Fruit fly (Drosophila melanogaster) whole organism, adult: Measurements from ENCODE around the gene CG13833.

Source experiments
- CG11617 ChIP-seq: fragments of 200-800 bp; sonication (Bioruptor generic); optimal IDR thresholded peaks from 2 replicates; lab custom pipeline; 2017; ENCODE audit warnings: mild to moderate bottlenecking, missing biosample characterization, missing genetic modification reagents, missing genetic modification characterization
- CG12768 ChIP-seq: fragments of 200-800 bp; sonication (Bioruptor generic); optimal IDR thresholded peaks from 2 replicates; lab custom pipeline; 2017; ENCODE audit warnings: missing biosample characterization, missing genetic modification characterization, mild to moderate bottlenecking, moderate library complexity, missing genetic modification reagents
- CG14711 ChIP-seq: fragments of 200-800 bp; sonication (Bioruptor generic); optimal IDR thresholded peaks from 2 replicates; lab custom pipeline; 2018; ENCODE audit warnings: missing biosample characterization, mild to moderate bottlenecking, missing genetic modification characterization, moderate library complexity
- CG1620 ChIP-seq: fragments of 200-800 bp; sonication (Bioruptor generic); optimal IDR thresholded peaks from 2 replicates; lab custom pipeline; 2016; ENCODE audit warnings: missing biosample characterization, missing genetic modification characterization
- CG33017 ChIP-seq: fragments of 200-800 bp; sonication (Bioruptor generic); optimal IDR thresholded peaks from 2 replicates; lab custom pipeline; 2018; ENCODE audit warnings: missing biosample characterization, mild to moderate bottlenecking, missing genetic modification characterization, moderate library complexity
- CG5204 ChIP-seq: fragments of 200-800 bp; sonication (Bioruptor generic); optimal IDR thresholded peaks from 2 replicates; lab custom pipeline; 2016; ENCODE audit warnings: missing biosample characterization, missing genetic modification characterization
- CG7045 ChIP-seq: fragments of 200-800 bp; sonication (Bioruptor generic); optimal IDR thresholded peaks from 2 replicates; lab custom pipeline; 2017; ENCODE audit warnings: missing biosample characterization, mild to moderate bottlenecking, missing genetic modification characterization
- CG7101 ChIP-seq: fragments of 200-800 bp; sonication (Bioruptor generic); optimal IDR thresholded peaks from 2 replicates; lab custom pipeline; 2018; ENCODE audit warnings: missing biosample characterization, mild to moderate bottlenecking, missing genetic modification characterization, moderate library complexity
- Clk ChIP-seq: fragments of 200-800 bp; sonication (Bioruptor generic); optimal IDR thresholded peaks from 2 replicates; lab custom pipeline; 2017; ENCODE audit warnings: missing biosample characterization, missing genetic modification characterization
- Crg-1 ChIP-seq: fragments of 200-800 bp; sonication (Bioruptor generic); optimal IDR thresholded peaks from 2 replicates; lab custom pipeline; 2016; ENCODE audit warnings: missing biosample characterization, missing genetic modification characterization
- Hr96 ChIP-seq: fragments of 200-800 bp; sonication (Bioruptor generic); optimal IDR thresholded peaks from 2 replicates; lab custom pipeline; 2016; ENCODE audit warnings: missing biosample characterization, missing genetic modification characterization
- Mnt ChIP-seq: fragments of 200-800 bp; sonication (Bioruptor generic); optimal IDR thresholded peaks from 2 replicates; lab custom pipeline; 2016; ENCODE audit warnings: missing biosample characterization, mild to moderate bottlenecking, missing genetic modification characterization
- bab1 ChIP-seq: fragments of 200-800 bp; sonication (Bioruptor generic); optimal IDR thresholded peaks from 3 replicates; lab custom pipeline; 2019; ENCODE audit warnings: missing biosample characterization, mild to moderate bottlenecking, missing genetic modification characterization, moderate library complexity
- cic ChIP-seq: fragments of 200-800 bp; sonication (Bioruptor generic); optimal IDR thresholded peaks from 2 replicates; lab custom pipeline; 2017; ENCODE audit warnings: missing biosample characterization, mild to moderate bottlenecking, missing genetic modification characterization, moderate library complexity
- cnc ChIP-seq, 2 experiments: fragments of >200 bp; optimal IDR thresholded peaks; 2 replicates each; lab custom pipeline; 2017
- kay ChIP-seq: fragments of 200-800 bp; sonication (Bioruptor generic); peaks from one replicate; lab custom pipeline; 2016; ENCODE audit warnings: missing biosample characterization, missing genetic modification characterization, borderline replicate concordance
- ovo ChIP-seq: fragments of 200-800 bp; sonication (Bioruptor generic); optimal IDR thresholded peaks from 2 replicates; lab custom pipeline; 2016; ENCODE audit warnings: missing biosample characterization, missing genetic modification characterization
- pad ChIP-seq: fragments of 200-800 bp; sonication (Bioruptor generic); optimal IDR thresholded peaks from 3 replicates; lab custom pipeline; 2017; ENCODE audit warnings: missing biosample characterization, missing genetic modification characterization, mild to moderate bottlenecking, moderate library complexity, missing genetic modification reagents
- tj ChIP-seq: fragments of 200-800 bp; sonication (Bioruptor generic); optimal IDR thresholded peaks from 3 replicates; lab custom pipeline; 2017; ENCODE audit warnings: missing biosample characterization, mild to moderate bottlenecking, missing genetic modification characterization, moderate library complexity
- toe ChIP-seq: fragments of 200-800 bp; sonication (Bioruptor generic); optimal IDR thresholded peaks from 2 replicates; lab custom pipeline; 2016; ENCODE audit warnings: missing biosample characterization, missing genetic modification characterization

Gene CG13833

dm6 chr3R:23013482-23013881 is 21.9 kb downstream of the CG13833 start:
- TF ChIP-seq CG11617 (GFP tag; lab: Kevin White, UChicago) (peak; percentile 39), CG12768 (GFP tag; lab: Kevin White, UChicago) (peak; percentile 10), CG5204 (peak; percentile 0), CG14711 (tag; lab: Kevin White, UChicago) (peak; percentile 18), Mnt (no peak), CG33017 (tag; lab: Kevin White, UChicago) (peak; percentile 67), CG7045 (GFP tag; lab: Kevin White, UChicago) (peak; percentile 35), bab1 (GFP tag; lab: Kevin White, UChicago) (no peak), cnc (optimal IDR thresholded peaks at IDR 0.05; lab: Kevin White, UChicago) (no peak), tj (GFP tag; lab: Kevin White, UChicago) (no peak), toe (no peak), Clk (GFP tag; lab: Kevin White, UChicago) (no peak), Crg-1 (GFP tag; lab: Kevin White, UChicago) (peak; percentile 17), pad (GFP tag; lab: Kevin White, UChicago) (no peak), kay (GFP tag; lab: Kevin White, UChicago) (peak; percentile 35), CG7101 (tag; lab: Kevin White, UChicago) (peak; percentile 53), Hr96 (GFP tag; lab: Kevin White, UChicago) (no peak), ovo (GFP tag; lab: Kevin White, UChicago) (peak; percentile 6), cic (peak; percentile 68), CG1620 (GFP tag; lab: Kevin White, UChicago) (no peak)

dm6 chr3R:23012017-23012416 is 23.3 kb downstream of the CG13833 start, which contains the start of gene CG6688:
CG6688 (plus strand) TSS chr3R:23012412.
- TF ChIP-seq bab1 (GFP tag; lab: Kevin White, UChicago), result no peak
- TF ChIP-seq CG12768 (GFP tag; lab: Kevin White, UChicago), result no peak
- no peak for TF ChIP-seq Hr96 (GFP tag; lab: Kevin White, UChicago)
- no peak for TF ChIP-seq kay (GFP tag; lab: Kevin White, UChicago)
- TF ChIP-seq CG11617 (GFP tag; lab: Kevin White, UChicago), result no peak
- TF ChIP-seq CG5204, result no peak
- no peak for TF ChIP-seq cic
- TF ChIP-seq CG14711 (tag; lab: Kevin White, UChicago), result no peak
- TF ChIP-seq CG1620 (GFP tag; lab: Kevin White, UChicago), result no peak
- no peak for TF ChIP-seq CG33017 (tag; lab: Kevin White, UChicago)

dm6 chr3R:23010406-23010805 is 25.0 kb downstream of the CG13833 start, which contains the start of gene CG34375:
CG34375 (minus strand) TSS chr3R:23010562.
- TF ChIP-seq toe (no peak), Hr96 (GFP tag; lab: Kevin White, UChicago) (no peak), Mnt (no peak), CG1620 (GFP tag; lab: Kevin White, UChicago) (no peak), CG33017 (tag; lab: Kevin White, UChicago) (no peak), bab1 (GFP tag; lab: Kevin White, UChicago) (no peak), CG12768 (GFP tag; lab: Kevin White, UChicago) (no peak)

- TF ChIP-seq pad (GFP tag; lab: Kevin White, UChicago), result no peak
- no peak for TF ChIP-seq CG33017 (tag; lab: Kevin White, UChicago)
- no peak for TF ChIP-seq Clk (GFP tag; lab: Kevin White, UChicago)
- TF ChIP-seq bab1 (GFP tag; lab: Kevin White, UChicago), result no peak
- TF ChIP-seq toe, result no peak
- TF ChIP-seq CG7045 (GFP tag; lab: Kevin White, UChicago), result no peak
These were observed 25.8 kb downstream of the CG13833 start for dm6 chr3R:23009480-23010115.

- no peak for TF ChIP-seq Hr96 (GFP tag; lab: Kevin White, UChicago)
- peak; percentile 60 for TF ChIP-seq bab1 (GFP tag; lab: Kevin White, UChicago)
These were observed 31.2 kb downstream of the CG13833 start for dm6 chr3R:23004161-23004560.

dm6 chr3R:22998623-22999179 is 36.7 kb downstream of the CG13833 start:
- TF ChIP-seq Mnt (no peak), CG14711 (tag; lab: Kevin White, UChicago) (no peak), toe (no peak), CG11617 (GFP tag; lab: Kevin White, UChicago) (no peak), CG33017 (tag; lab: Kevin White, UChicago) (no peak), cic (no peak), bab1 (GFP tag; lab: Kevin White, UChicago) (no peak), ovo (GFP tag; lab: Kevin White, UChicago) (no peak), Clk (GFP tag; lab: Kevin White, UChicago) (no peak), CG7101 (tag; lab: Kevin White, UChicago) (no peak), cnc (optimal IDR thresholded peaks at IDR 0.05; lab: Kevin White, UChicago) (no peak)
